Fruit fly (Drosophila melanogaster) whole organism, embryonic: ENCODE measurements around the gene CG12106.
A peak's percentile ranks its signal among the peaks of the same experiment; 100 is the strongest.

ENCODE experiments used
- CG10267 ChIP-seq: fragments of 200-800 bp; sonication (Bioruptor generic); optimal IDR thresholded peaks from 2 replicates; lab custom pipeline; 2018; ENCODE audit warnings: missing biosample characterization, mild to moderate bottlenecking, missing genetic modification characterization, moderate library complexity
- CG10543 ChIP-seq: fragments of 200-800 bp; sonication (Bioruptor generic); optimal IDR thresholded peaks from 3 replicates; lab custom pipeline; 2017; ENCODE audit warnings: missing biosample characterization, mild to moderate bottlenecking, missing genetic modification characterization, moderate library complexity
- CG10959 ChIP-seq: fragments of 200-800 bp; sonication (Bioruptor generic); IDR thresholded peaks from 2 replicates; pipeline ENCODE4 v1.3.6; 2022; ENCODE audit warnings: missing biosample characterization, missing genetic modification characterization
- CG12744 ChIP-seq: fragments of 200-800 bp; sonication (Bioruptor generic); optimal IDR thresholded peaks from 2 replicates; lab custom pipeline; 2016; ENCODE audit warnings: missing biosample characterization, missing genetic modification characterization
- CG13123 ChIP-seq: fragments of 200-800 bp; sonication (Bioruptor generic); optimal IDR thresholded peaks from 2 replicates; lab custom pipeline; 2016; ENCODE audit warnings: missing biosample characterization, missing genetic modification characterization
- CG34376 ChIP-seq: fragments of 200-800 bp; sonication (Bioruptor generic); optimal IDR thresholded peaks from 2 replicates; lab custom pipeline; 2018; ENCODE audit warnings: missing biosample characterization, mild to moderate bottlenecking, missing genetic modification characterization
- CG4360 ChIP-seq: fragments of 200-800 bp; sonication (Bioruptor generic); IDR thresholded peaks from 2 replicates; pipeline ENCODE4 v1.3.6; 2022; ENCODE audit warnings: missing biosample characterization, missing genetic modification characterization
- CG4707 ChIP-seq: fragments of 200-800 bp; sonication (Bioruptor generic); optimal IDR thresholded peaks from 2 replicates; lab custom pipeline; 2018; ENCODE audit warnings: missing biosample characterization, mild to moderate bottlenecking, missing genetic modification characterization, moderate library complexity
- CG5245 ChIP-seq: fragments of 200-800 bp; sonication (Bioruptor generic); optimal IDR thresholded peaks from 3 replicates; lab custom pipeline; 2016; ENCODE audit warnings: missing biosample characterization, missing genetic modification characterization
- CG6791 ChIP-seq: fragments of 200-800 bp; sonication (Bioruptor generic); IDR thresholded peaks from 3 replicates; pipeline ENCODE4 v1.3.6; 2022; ENCODE audit warnings: missing biosample characterization, missing genetic modification characterization; ENCODE audit not compliant: partially characterized antibody
- CG7745 ChIP-seq: fragments of 200-800 bp; sonication (Bioruptor generic); optimal IDR thresholded peaks from 2 replicates; lab custom pipeline; 2018; ENCODE audit warnings: missing biosample characterization, mild to moderate bottlenecking, missing genetic modification characterization, moderate library complexity
- CG7839 ChIP-seq: fragments of 200-800 bp; sonication (Bioruptor generic); optimal IDR thresholded peaks from 3 replicates; lab custom pipeline; 2018; ENCODE audit warnings: missing biosample characterization, mild to moderate bottlenecking, missing genetic modification characterization, moderate library complexity
- CG8089 ChIP-seq: fragments of 200-800 bp; sonication (Bioruptor generic); optimal IDR thresholded peaks from 3 replicates; lab custom pipeline; 2016; ENCODE audit warnings: missing biosample characterization, missing genetic modification characterization
- CG9437 ChIP-seq: fragments of 200-800 bp; sonication (Bioruptor generic); optimal IDR thresholded peaks from 2 replicates; lab custom pipeline; 2018; ENCODE audit warnings: missing biosample characterization, mild to moderate bottlenecking, missing genetic modification characterization
- CG9609 ChIP-seq: fragments of 200-800 bp; sonication (Bioruptor generic); optimal IDR thresholded peaks from 3 replicates; lab custom pipeline; 2016; ENCODE audit warnings: missing biosample characterization, missing genetic modification characterization
- Camta ChIP-seq: fragments of 200-800 bp; sonication (Bioruptor generic); optimal IDR thresholded peaks from 2 replicates; lab custom pipeline; 2016; ENCODE audit warnings: missing biosample characterization, missing genetic modification characterization
- Deaf1 ChIP-seq: fragments of 200-800 bp; optimal IDR thresholded peaks from 3 replicates; lab custom pipeline; 2019; ENCODE audit warnings: missing biosample characterization, mild to moderate bottlenecking, missing genetic modification characterization, moderate library complexity
- HHEX ChIP-seq: fragments of 200-800 bp; sonication (Bioruptor generic); optimal IDR thresholded peaks from 3 replicates; lab custom pipeline; 2017; ENCODE audit warnings: missing biosample characterization, mild to moderate bottlenecking, missing genetic modification characterization, missing genetic modification reagents
- Scr ChIP-seq: fragments of 200-800 bp; sonication (Bioruptor generic); IDR thresholded peaks from 2 replicates; pipeline ENCODE4 v1.3.6; 2022; ENCODE audit warnings: missing biosample characterization, missing genetic modification characterization; ENCODE audit not compliant: partially characterized antibody
- Sry-δ ChIP-seq: fragments of 200-800 bp; sonication (Bioruptor generic); optimal IDR thresholded peaks from 2 replicates; lab custom pipeline; 2016; ENCODE audit warnings: missing biosample characterization, missing genetic modification characterization
- Taf1 ChIP-seq: fragments of 200-800 bp; sonication (Bioruptor generic); IDR thresholded peaks from 2 replicates; pipeline ENCODE4 v1.3.6; 2022; ENCODE audit warnings: missing biosample characterization, missing genetic modification characterization
- Xbp1 ChIP-seq: fragments of 200-800 bp; sonication (Bioruptor generic); optimal IDR thresholded peaks from 3 replicates; lab custom pipeline; 2016; ENCODE audit warnings: missing biosample characterization, mild to moderate bottlenecking, missing genetic modification characterization
- YL-1 ChIP-seq: fragments of 200-800 bp; sonication (Bioruptor generic); optimal IDR thresholded peaks from 3 replicates; lab custom pipeline; 2017; ENCODE audit warnings: missing biosample characterization, mild to moderate bottlenecking, missing genetic modification characterization
- ato ChIP-seq: fragments of 200-800 bp; sonication (Bioruptor generic); IDR thresholded peaks from 2 replicates; pipeline ENCODE4 v1.3.6; 2022; ENCODE audit warnings: missing biosample characterization, missing genetic modification characterization; ENCODE audit not compliant: partially characterized antibody
- bsh ChIP-seq, 2 experiments: fragments of 200-800 bp; sonication (Bioruptor generic); optimal IDR thresholded peaks; 2 replicates each; lab custom pipeline; 2017 to 2018; ENCODE audit warnings: mild to moderate bottlenecking in 2 of 2, missing biosample characterization in 2 of 2, missing genetic modification characterization in 2 of 2, moderate library complexity in 1 of 2
- chif ChIP-seq, 2 experiments: fragments of 200-800 bp; sonication (Bioruptor generic); optimal IDR thresholded peaks; 3 replicates each; lab custom pipeline; 2016; ENCODE audit warnings: missing biosample characterization in 2 of 2, missing genetic modification characterization in 2 of 2
- dmrt11E ChIP-seq: fragments of 200-800 bp; sonication (Bioruptor generic); optimal IDR thresholded peaks from 3 replicates; lab custom pipeline; 2018; ENCODE audit warnings: missing biosample characterization, mild to moderate bottlenecking, missing genetic modification characterization, moderate library complexity
- org-1 ChIP-seq: fragments of 200-800 bp; sonication (Bioruptor generic); optimal IDR thresholded peaks from 2 replicates; lab custom pipeline; 2017; ENCODE audit warnings: missing biosample characterization, missing genetic modification characterization
- pnt ChIP-seq: fragments of 200-800 bp; sonication (Bioruptor generic); optimal IDR thresholded peaks from 3 replicates; lab custom pipeline; 2016; ENCODE audit warnings: missing biosample characterization, missing genetic modification characterization
- pzg ChIP-seq: fragments of 200-800 bp; sonication (Bioruptor generic); optimal IDR thresholded peaks from 3 replicates; lab custom pipeline; 2018; ENCODE audit warnings: missing biosample characterization, mild to moderate bottlenecking, missing genetic modification characterization, moderate library complexity
- rib ChIP-seq: fragments of 200-800 bp; sonication (Bioruptor generic); IDR thresholded peaks from 2 replicates; pipeline ENCODE4 v1.3.6; 2022; ENCODE audit warnings: missing biosample characterization, missing genetic modification characterization
- shn ChIP-seq: fragments of 200-800 bp; sonication (Bioruptor generic); optimal IDR thresholded peaks from 3 replicates; lab custom pipeline; 2016; ENCODE audit warnings: missing biosample characterization, missing genetic modification characterization
- slbo ChIP-seq: fragments of 200-800 bp; sonication (Bioruptor generic); IDR thresholded peaks from 2 replicates; pipeline ENCODE4 v1.3.6; 2022; ENCODE audit warnings: missing biosample characterization, missing genetic modification characterization
- stwl ChIP-seq: fragments of 200-800 bp; sonication (Bioruptor generic); optimal IDR thresholded peaks from 3 replicates; lab custom pipeline; 2018; ENCODE audit warnings: missing biosample characterization, mild to moderate bottlenecking, missing genetic modification characterization, moderate library complexity
- tna ChIP-seq: fragments of 200-800 bp; sonication (Bioruptor generic); IDR thresholded peaks from 2 replicates; pipeline ENCODE4 v1.3.6; 2022; ENCODE audit warnings: missing biosample characterization, missing genetic modification characterization; ENCODE audit not compliant: partially characterized antibody
- trem ChIP-seq: fragments of 200-800 bp; optimal IDR thresholded peaks from 3 replicates; lab custom pipeline; 2019; ENCODE audit warnings: missing biosample characterization, mild to moderate bottlenecking, missing genetic modification characterization, moderate library complexity
- zfh2 ChIP-seq: fragments of 200-800 bp; sonication (Bioruptor generic); optimal IDR thresholded peaks from 2 replicates; lab custom pipeline; 2016; ENCODE audit warnings: missing biosample characterization, missing genetic modification characterization

Gene CG12106

dm6 chrX:9243417-9243884, 49.8 kb downstream of the CG12106 start, which contains the start of the genes mxc and Larp7 (continued):
- TF ChIP-seq org-1, result no peak
- TF ChIP-seq ato (GFP tag; lab: Robert Waterston, UW), result no peak
- TF ChIP-seq CG4360 (GFP tag; lab: Robert Waterston, UW), result 0 out of 2 replicates have a peak, but pooled peaks have one; percentile 32
- peak; percentile 38 for TF ChIP-seq CG34376 (GFP tag; lab: Kevin White, UChicago)
- no peak for TF ChIP-seq HHEX (GFP tag; lab: Kevin White, UChicago)
- TF ChIP-seq CG10543, result peak; percentile 54
- TF ChIP-seq bsh (GFP tag; optimal IDR thresholded peaks at IDR 0.05; lab: Kevin White, UChicago), result peak in 1 of 2 experiments; percentile 36
- TF ChIP-seq Sry-δ, result peak; percentile 82
- TF ChIP-seq tna (GFP tag; lab: Robert Waterston, UW), result peak; percentile 62; the same call in 1 of the 2 replicates
- no peak for TF ChIP-seq CG7839 (tag; lab: Kevin White, UChicago)
- TF ChIP-seq chif (GFP tag; optimal IDR thresholded peaks at IDR 0.05; lab: Kevin White, UChicago), result peak; percentile 51 to 67
- TF ChIP-seq CG8089 (GFP tag; lab: Kevin White, UChicago), result peak; percentile 42
- TF ChIP-seq shn, result peak; percentile 63
- TF ChIP-seq rib (GFP tag; lab: Robert Waterston, UW), result peak; percentile 38; the same call in 1 of the 2 replicates
- no peak for TF ChIP-seq CG7745 (tag; lab: Kevin White, UChicago)
- TF ChIP-seq CG12744 (GFP tag; lab: Kevin White, UChicago), result no peak
- TF ChIP-seq Deaf1, result no peak
- TF ChIP-seq CG5245 (GFP tag; lab: Kevin White, UChicago), result peak; percentile 8
- TF ChIP-seq zfh2 (GFP tag; lab: Kevin White, UChicago), result peak; percentile 77
- no peak for TF ChIP-seq CG10959 (GFP tag; lab: Robert Waterston, UW)
- TF ChIP-seq CG4707, result no peak
- TF ChIP-seq Taf1 (GFP tag; lab: Robert Waterston, UW), result 0 out of 2 replicates have a peak, but pooled peaks have one; percentile 28
- peak; percentile 69 for TF ChIP-seq Xbp1 (GFP tag; lab: Kevin White, UChicago)
- TF ChIP-seq pzg (GFP tag; lab: Kevin White, UChicago), result peak; percentile 65
- peak; percentile 70; the same call in 2 of the 3 replicates for TF ChIP-seq CG6791 (GFP tag; lab: Robert Waterston, UW)
- peak; percentile 39 for TF ChIP-seq dmrt11E (tag; lab: Kevin White, UChicago)
- TF ChIP-seq YL-1 (GFP tag; lab: Kevin White, UChicago), result peak; percentile 26
- peak; percentile 76 for TF ChIP-seq CG9609 (GFP tag; lab: Kevin White, UChicago)
- peak; percentile 60 for TF ChIP-seq stwl
- peak; percentile 80 for TF ChIP-seq CG10267 (tag; lab: Kevin White, UChicago)
- peak; percentile 67 for TF ChIP-seq pnt (GFP tag; lab: Kevin White, UChicago)
- TF ChIP-seq Scr (GFP tag; lab: Robert Waterston, UW), result peak; percentile 93
- TF ChIP-seq CG9437 (GFP tag; lab: Kevin White, UChicago), result peak; percentile 44
- peak; percentile 8 for TF ChIP-seq CG13123 (GFP tag; lab: Kevin White, UChicago)
- TF ChIP-seq trem (tag; lab: Kevin White, UChicago), result peak; percentile 68
- TF ChIP-seq Camta, result peak; percentile 11
- peak; percentile 72 for TF ChIP-seq slbo (GFP tag; lab: Robert Waterston, UW)
